Fruit fly (Drosophila melanogaster): ENCODE measurements around the gene dos.

DNA sequence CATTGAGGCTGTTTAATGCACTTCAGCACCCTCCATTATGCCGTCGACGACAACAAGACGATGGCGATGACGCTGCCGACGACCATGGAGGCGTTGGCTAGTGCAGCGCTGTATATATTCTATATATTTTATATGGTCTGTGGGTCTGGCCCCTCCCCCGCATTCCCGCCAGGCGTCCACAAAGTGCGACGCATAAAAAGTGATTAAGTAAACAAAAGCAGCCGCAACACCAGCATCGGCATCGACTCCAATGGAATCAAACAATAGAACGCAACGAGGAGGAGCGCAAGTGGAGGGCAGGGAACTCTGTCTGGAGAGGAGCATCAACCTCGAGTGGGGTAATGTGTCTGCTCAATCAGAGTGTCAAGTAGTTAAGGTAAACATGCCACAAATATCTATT, 20.9 kb upstream of the dos start:
- no peak for TF ChIP-seq dimm (GFP tag; IDR thresholded peaks at IDR 0.05)
- TF ChIP-seq Aef1 (GFP tag; IDR thresholded peaks at IDR 0.05) = no peak
- TF ChIP-seq CG13624 (GFP tag; optimal IDR thresholded peaks at IDR 0.05) = no peak
- no peak for TF ChIP-seq Tbp (GFP tag; optimal IDR thresholded peaks at IDR 0.05)
- TF ChIP-seq CG13894 (tag; optimal IDR thresholded peaks at IDR 0.05) = no peak
